Worm (Caenorhabditis elegans): ENCODE data around the gene lin-56.

The lin-56 gene

DNA sequence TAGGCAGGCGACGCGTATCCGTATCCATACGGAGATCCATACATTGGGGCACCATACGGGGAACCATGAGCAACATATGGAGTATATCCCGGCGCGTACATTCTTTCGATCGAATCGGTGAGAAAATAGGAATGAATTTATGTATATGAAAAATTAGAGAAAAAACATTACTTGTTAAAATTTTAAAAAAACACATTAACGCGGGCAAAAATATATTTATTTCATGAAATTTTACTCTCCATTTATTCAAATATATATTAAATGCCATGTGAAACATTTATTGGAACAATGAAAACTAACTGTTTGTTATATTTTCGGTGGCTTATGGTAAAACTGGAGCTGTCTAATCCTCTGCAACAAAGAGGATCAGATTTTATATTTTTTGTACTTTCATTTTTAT lies 22.0 kb downstream of the lin-56 start, which contains the start of gene ZK666.2:
TSS of gene ZK666.2 (minus strand) at position 101 of the 400 bp plus-strand sequence.
- TF ChIP-seq ceh-27 (GFP tag; optimal IDR thresholded peaks at IDR 0.05) (no peak), F33H1.4 (GFP tag; IDR thresholded peaks at IDR 0.05) (no peak), nhr-80 (tag; optimal IDR thresholded peaks at IDR 0.05) (no peak), rpc-1 (optimal IDR thresholded peaks at IDR 0.05) (no peak), rpc-1 (tag; optimal IDR thresholded peaks at IDR 0.05) (no peak), fkh-3 (tag; optimal IDR thresholded peaks at IDR 0.05) (no peak), ZK185.1 (tag; optimal IDR thresholded peaks at IDR 0.05; ENCODE audit: poor library complexity, severe bottlenecking) (no peak), nhr-27 (tag; optimal IDR thresholded peaks at IDR 0.05) (no peak), F52B5.7 (tag; optimal IDR thresholded peaks at IDR 0.05) (no peak), somi-1 (GFP tag; optimal IDR thresholded peaks at IDR 0.05) (no peak), snpc-3.4 (tag; optimal IDR thresholded peaks at IDR 0.05) (no peak), ztf-6 (GFP tag; IDR thresholded peaks at IDR 0.05) (no peak), ekl-4 (GFP tag; IDR thresholded peaks at IDR 0.05) (no peak), mes-4 (tag; optimal IDR thresholded peaks at IDR 0.05) (no peak), madf-10 (tag; optimal IDR thresholded peaks at IDR 0.05) (no peak), athp-1 (tag; optimal IDR thresholded peaks at IDR 0.05) (no peak), snpc-1.1 (tag; optimal IDR thresholded peaks at IDR 0.05; ENCODE audit: insufficient read depth) (no peak), hlh-26 (GFP tag; conservative IDR thresholded peaks at IDR 0.05) (no peak), Y95B8A.8 (GFP tag; IDR thresholded peaks at IDR 0.05) (no peak), mcd-1 (GFP tag; IDR thresholded peaks at IDR 0.05) (no peak), mxl-1 (tag; optimal IDR thresholded peaks at IDR 0.05) (no peak)

DNA sequence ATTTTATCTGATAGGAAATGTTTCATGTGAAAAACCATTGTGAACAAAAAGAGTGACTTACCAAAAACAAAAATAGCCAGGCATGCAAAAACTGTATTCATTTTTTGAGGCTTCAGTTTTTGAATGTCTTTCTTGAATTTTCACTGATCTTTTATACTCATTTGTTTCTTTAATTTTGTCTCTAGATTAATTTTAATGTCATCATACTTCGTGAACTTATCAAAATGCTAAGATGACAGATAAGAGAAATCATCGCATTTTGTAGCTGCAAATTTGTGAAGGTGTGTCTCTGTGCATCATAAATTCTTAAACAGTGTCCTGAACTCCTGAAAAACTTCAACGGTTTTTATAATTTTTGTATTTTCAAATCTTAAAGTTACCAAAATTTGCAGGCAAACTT lies 26.2 kb downstream of the lin-56 start, which contains the start of gene clec-58:
TSS of gene clec-58 (minus strand) at position 101 of the 400 bp plus-strand sequence.
- no peak for TF ChIP-seq tbp1 (GFP tag; optimal IDR thresholded peaks at IDR 0.05)
- TF ChIP-seq lin-26 (GFP tag; IDR thresholded peaks at IDR 0.05) = no peak
- TF ChIP-seq nhr-80 (tag; optimal IDR thresholded peaks at IDR 0.05) = no peak
- no peak for TF ChIP-seq ceh-40 (GFP tag; IDR thresholded peaks at IDR 0.05)
- TF ChIP-seq let-526 (GFP tag; IDR thresholded peaks at IDR 0.05) = no peak
- no peak for TF ChIP-seq ceh-100 (GFP tag; IDR thresholded peaks at IDR 0.05)
- no peak for TF ChIP-seq C06A6.2 (GFP tag; conservative IDR thresholded peaks at IDR 0.05)

DNA sequence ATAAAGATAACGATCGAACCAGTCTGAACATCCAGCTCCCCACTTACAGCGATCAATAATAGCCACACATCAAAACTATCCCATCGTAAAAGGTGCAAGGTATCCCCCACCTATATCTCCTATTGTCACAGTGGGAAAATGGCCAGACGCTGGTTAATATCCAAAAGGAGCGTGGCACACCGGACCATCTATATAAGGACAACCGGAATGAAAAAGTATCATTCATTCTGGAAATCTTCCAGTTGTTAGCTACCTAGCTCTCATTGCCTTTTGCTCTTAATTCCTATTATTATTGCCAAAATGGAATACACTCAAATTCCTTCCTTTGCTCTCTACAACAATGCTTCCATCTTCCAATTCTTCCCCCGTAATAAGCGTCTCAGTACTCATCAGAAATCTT lies 27.2 kb downstream of the lin-56 start, which contains the start of gene ZK666.4:
TSS of gene ZK666.4 (plus strand) at position 301 of the 400 bp plus-strand sequence.
- no peak for TF ChIP-seq mxl-1 (tag; optimal IDR thresholded peaks at IDR 0.05)
- no peak for TF ChIP-seq C17E4.6 (GFP tag; IDR thresholded peaks at IDR 0.05)
- TF ChIP-seq hmg-1.2 (GFP tag; IDR thresholded peaks at IDR 0.05) = no peak
- no peak for TF ChIP-seq egl-18 (GFP tag; IDR thresholded peaks at IDR 0.05)
- no peak for TF ChIP-seq madf-3 (GFP tag; IDR thresholded peaks at IDR 0.05)
- TF ChIP-seq fkh-3 (tag; optimal IDR thresholded peaks at IDR 0.05) = no peak
- no peak for TF ChIP-seq lir-1 (GFP tag; conservative IDR thresholded peaks at IDR 0.05)
- TF ChIP-seq ztf-26 (tag; optimal IDR thresholded peaks at IDR 0.05) = no peak
- no peak for TF ChIP-seq D2030.7 (GFP tag; IDR thresholded peaks at IDR 0.05)
- no peak for TF ChIP-seq tlf-1 (GFP tag; optimal IDR thresholded peaks at IDR 0.05)
- no peak for TF ChIP-seq mel-28 (tag; optimal IDR thresholded peaks at IDR 0.05; ENCODE audit: borderline replicate concordance)
- TF ChIP-seq xnd-1 (tag; optimal IDR thresholded peaks at IDR 0.05) = no peak
- no peak for TF ChIP-seq cebp-1 (GFP tag; IDR thresholded peaks at IDR 0.05)
- no peak for TF ChIP-seq cebp-1 (tag; optimal IDR thresholded peaks at IDR 0.05)
- no peak for TF ChIP-seq attf-6 (GFP tag; IDR thresholded peaks at IDR 0.05)

Measured in whole organism, young adult.